Fruit fly (Drosophila melanogaster): Measurements from ENCODE around the gene Gbeta5.

The Gbeta5 gene

dm6 chrX:8143537-8143936 lies 8.5 kb downstream of the Gbeta5 start, which contains the start of gene CG17982 (continued):
- TF ChIP-seq Atf6 (GFP tag; IDR thresholded peaks at IDR 0.05) (peak; percentile 84), grau (tag; optimal IDR thresholded peaks at IDR 0.05) (peak; percentile 85), Hsf (GFP tag; optimal IDR thresholded peaks at IDR 0.05) (peak; percentile 88), CG9727 (GFP tag; optimal IDR thresholded peaks at IDR 0.05) (peak; percentile 79), CG16815 (GFP tag; optimal IDR thresholded peaks at IDR 0.05) (peak; percentile 47), hb (GFP tag; IDR thresholded peaks at IDR 0.05; ENCODE audit: partially characterized antibody) (no peak), CG10565 (GFP tag; optimal IDR thresholded peaks at IDR 0.05) (peak; percentile 19), CG18262 (tag; optimal IDR thresholded peaks at IDR 0.05) (peak; percentile 96), CG17385 (GFP tag; optimal IDR thresholded peaks at IDR 0.05) (peak; percentile 81), lov (optimal IDR thresholded peaks at IDR 0.05) (no peak), lov (GFP tag; IDR thresholded peaks at IDR 0.05) (peak; percentile 76; the same call in 1 of the 3 replicates), ap (GFP tag; IDR thresholded peaks at IDR 0.05) (peak; percentile 65; the same call in 1 of the 2 replicates), CG2116 (GFP tag; optimal IDR thresholded peaks at IDR 0.05) (peak; percentile 71), z (GFP tag; IDR thresholded peaks at IDR 0.05) (no peak), CG12104 (GFP tag; optimal IDR thresholded peaks at IDR 0.05) (peak; percentile 69), gce (GFP tag; IDR thresholded peaks at IDR 0.05) (peak; percentile 63; the same call in 1 of the 3 replicates), sc (optimal IDR thresholded peaks at IDR 0.05) (no peak), sc (GFP tag; optimal IDR thresholded peaks at IDR 0.05) (peak; percentile 18), Drgx (GFP tag; IDR thresholded peaks at IDR 0.05) (peak; percentile 89), CG7556 (GFP tag; optimal IDR thresholded peaks at IDR 0.05) (peak; percentile 80), NK7.1 (GFP tag; optimal IDR thresholded peaks at IDR 0.05) (peak; percentile 74), ken (GFP tag; IDR thresholded peaks at IDR 0.05) (peak; percentile 75), CG15073 (GFP tag; optimal IDR thresholded peaks at IDR 0.05) (peak; percentile 31), al (GFP tag; IDR thresholded peaks at IDR 0.05) (peak; percentile 71), CG15696 (tag; optimal IDR thresholded peaks at IDR 0.05) (peak; percentile 77), tgo (GFP tag; IDR thresholded peaks at IDR 0.05) (peak; percentile 83), CG10366 (GFP tag; IDR thresholded peaks at IDR 0.05) (peak; percentile 76), grn (GFP tag; optimal IDR thresholded peaks at IDR 0.05) (no peak), chm (GFP tag; IDR thresholded peaks at IDR 0.05) (peak; percentile 66; the same call in 1 of the 2 replicates), CG17328 (GFP tag; IDR thresholded peaks at IDR 0.05) (peak; percentile 83), Mrtf (GFP tag; IDR thresholded peaks at IDR 0.05) (peak; percentile 78), sna (GFP tag; IDR thresholded peaks at IDR 0.05; ENCODE audit: partially characterized antibody) (no peak), sim (GFP tag; IDR thresholded peaks at IDR 0.05) (no peak), Spps (tag; optimal IDR thresholded peaks at IDR 0.05) (peak; percentile 63), CG33557 (GFP tag; optimal IDR thresholded peaks at IDR 0.05) (peak; percentile 81), Sox102F (GFP tag; optimal IDR thresholded peaks at IDR 0.05) (peak; percentile 89), Nf-YA (GFP tag; IDR thresholded peaks at IDR 0.05) (peak; percentile 57; the same call in 1 of the 2 replicates), E2f2 (GFP tag; IDR thresholded peaks at IDR 0.05) (peak; percentile 85), CG1024 (GFP tag; IDR thresholded peaks at IDR 0.05) (0 out of 2 replicates have a peak, but pooled peaks have one; percentile 27), CG16813 (GFP tag; IDR thresholded peaks at IDR 0.05; ENCODE audit: partially characterized antibody) (no peak), CG8924 (tag; optimal IDR thresholded peaks at IDR 0.05) (peak; percentile 87), CG17612 (GFP tag; IDR thresholded peaks at IDR 0.05) (peak; percentile 68), hkb (optimal IDR thresholded peaks at IDR 0.05) (no peak), hkb (GFP tag; IDR thresholded peaks at IDR 0.05) (peak; percentile 88), CG11696 (GFP tag; IDR thresholded peaks at IDR 0.05) (peak; percentile 37; the same call in 1 of the 2 replicates), CG8281 (tag; optimal IDR thresholded peaks at IDR 0.05) (peak; percentile 71), Usf (GFP tag; optimal IDR thresholded peaks at IDR 0.05) (peak; percentile 32), Dfd (GFP tag; optimal IDR thresholded peaks at IDR 0.05) (no peak), CG3847 (GFP tag; IDR thresholded peaks at IDR 0.05) (peak; percentile 81), CG14441 (GFP tag; IDR thresholded peaks at IDR 0.05) (peak; percentile 80), Hr51 (GFP tag; optimal IDR thresholded peaks at IDR 0.05) (peak; percentile 58 to 87), dimm (GFP tag; IDR thresholded peaks at IDR 0.05) (no peak)

All from whole organism, embryonic.